Worm (Caenorhabditis elegans): ENCODE results near the gene sri-47.
"Not testable (repeated sequence)": the region's sequence is repeated elsewhere in the genome, so short reads cannot be mapped to it uniquely, and the experiment has no call there.

sri-47 gene

ce11 chrII:2656606-2657005, at the start of gene sri-47:
Gene sri-47, plus strand, starts transcription at chrII:2656906.
- TF ChIP-seq tbx-7 (tag; optimal IDR thresholded peaks at IDR 0.05) (no peak), lim-6 (tag; optimal IDR thresholded peaks at IDR 0.05) (no peak), nhr-11 (tag; optimal IDR thresholded peaks at IDR 0.05) (no peak), syd-9 (tag; optimal IDR thresholded peaks at IDR 0.05) (no peak), ceh-31 (tag; optimal IDR thresholded peaks at IDR 0.05) (no peak)

- TF ChIP-seq elt-2 (tag; optimal IDR thresholded peaks at IDR 0.05) = peak; percentile 86
- TF ChIP-seq K09A11.1 (tag; optimal IDR thresholded peaks at IDR 0.05; ENCODE audit: insufficient read depth) = no peak
Measured at ce11 chrII:2610202-2610912, 46.3 kb upstream of the sri-47 start, which contains the start of gene sri-38. Gene sri-38, plus strand, starts transcription at chrII:2610862.

ce11 chrII:2611009-2611408, 45.7 kb upstream of the sri-47 start:
- TF ChIP-seq dve-1 (tag; optimal IDR thresholded peaks at IDR 0.05) = peak; percentile 56
- TF ChIP-seq mec-3 (tag; optimal IDR thresholded peaks at IDR 0.05; ENCODE audit: borderline replicate concordance) = no peak

- not testable (repeated sequence) for TF ChIP-seq F13H6.1, pros-1, unc-42 (tag; optimal IDR thresholded peaks at IDR 0.05)
Measured at ce11 chrII:2612278-2612677, 44.4 kb upstream of the sri-47 start, which contains the start of gene D2062.13. Gene D2062.13, plus strand, starts transcription at chrII:2612578.

ce11 chrII:2616634-2617033, 40.1 kb upstream of the sri-47 start, which contains the start of gene msrp-5:
Gene msrp-5, plus strand, starts transcription at chrII:2616934.
- not testable (repeated sequence) for TF ChIP-seq ceh-6 (GFP tag; optimal IDR thresholded peaks at IDR 0.05); ets-4 (tag; optimal IDR thresholded peaks at IDR 0.05); ceh-22 (tag; optimal IDR thresholded peaks at IDR 0.05)

ce11 chrII:2619148-2619547, 37.6 kb upstream of the sri-47 start, which contains the start of gene msrp-6:
Gene msrp-6, plus strand, starts transcription at chrII:2619448.
- not testable (repeated sequence) for TF ChIP-seq rnt-1, ceh-14, ceh-24 (tag; optimal IDR thresholded peaks at IDR 0.05)

- TF ChIP-seq ceh-24 (tag; optimal IDR thresholded peaks at IDR 0.05) (no peak), K09A11.1 (tag; optimal IDR thresholded peaks at IDR 0.05; ENCODE audit: insufficient read depth) (no peak), fkh-10 (GFP tag; optimal IDR thresholded peaks at IDR 0.05) (no peak), ceh-2 (tag; optimal IDR thresholded peaks at IDR 0.05) (no peak), F13H6.1 (tag; optimal IDR thresholded peaks at IDR 0.05) (no peak), lim-6 (tag; optimal IDR thresholded peaks at IDR 0.05) (no peak), pag-3 (tag; optimal IDR thresholded peaks at IDR 0.05; ENCODE audit: borderline replicate concordance) (no peak), hlh-6 (tag; optimal IDR thresholded peaks at IDR 0.05) (no peak), C08G9.2 (tag; optimal IDR thresholded peaks at IDR 0.05) (no peak), ahr-1 (tag; optimal IDR thresholded peaks at IDR 0.05) (no peak), ceh-48 (tag; optimal IDR thresholded peaks at IDR 0.05) (no peak), ceh-9 (tag; optimal IDR thresholded peaks at IDR 0.05) (no peak), ceh-31 (tag; optimal IDR thresholded peaks at IDR 0.05) (no peak)
Measured at ce11 chrII:2622480-2622879, 34.2 kb upstream of the sri-47 start, which contains the start of gene D2062.5. Gene D2062.5, plus strand, starts transcription at chrII:2622780.

Measured in whole organism, late embryonic.